Worm (Caenorhabditis elegans): ENCODE measurements around the gene W02C12.2.

ce11 chrIV:4039984-4040383, 32.2 kb upstream of the W02C12.2 start, which contains the start of gene F35F11.2:
- TF ChIP-seq unc-62 (GFP tag; optimal IDR thresholded peaks at IDR 0.05 in 1 of 2) (no peak), unc-62 (tag; optimal IDR thresholded peaks at IDR 0.05) (no peak), zag-1 (tag; optimal IDR thresholded peaks at IDR 0.05) (no peak), nhr-237 (tag; optimal IDR thresholded peaks at IDR 0.05) (no peak), nhr-102 (tag; optimal IDR thresholded peaks at IDR 0.05) (no peak), ztf-11 (tag; optimal IDR thresholded peaks at IDR 0.05) (no peak), hmg-1.1 (GFP tag; IDR thresholded peaks at IDR 0.05) (no peak), snpc-4 (tag; optimal IDR thresholded peaks at IDR 0.05) (no peak), unc-130 (GFP tag; optimal IDR thresholded peaks at IDR 0.05) (no peak), unc-39 (tag; optimal IDR thresholded peaks at IDR 0.05) (no peak), ceh-82 (tag; optimal IDR thresholded peaks at IDR 0.05) (no peak), aly-2 (tag; optimal IDR thresholded peaks at IDR 0.05) (no peak), nhr-111 (GFP tag; optimal IDR thresholded peaks at IDR 0.05) (no peak)
